Fruit fly (Drosophila melanogaster): ENCODE results near the gene lmgA.

- TF ChIP-seq CG6254 (GFP tag; optimal IDR thresholded peaks at IDR 0.05) (no peak), Mrtf (GFP tag; IDR thresholded peaks at IDR 0.05) (no peak), da (GFP tag; optimal IDR thresholded peaks at IDR 0.05) (no peak), CG4730 (GFP tag; IDR thresholded peaks at IDR 0.05) (no peak), CG15073 (GFP tag; optimal IDR thresholded peaks at IDR 0.05) (no peak), CTCF (GFP tag; optimal IDR thresholded peaks at IDR 0.05) (no peak), CG7372 (GFP tag; IDR thresholded peaks at IDR 0.05) (no peak), CG12391 (tag; optimal IDR thresholded peaks at IDR 0.05) (no peak), CG11247 (GFP tag; IDR thresholded peaks at IDR 0.05) (no peak), kni (GFP tag; optimal IDR thresholded peaks at IDR 0.05) (no peak), Deaf1 (tag; optimal IDR thresholded peaks at IDR 0.05) (no peak), pros (GFP tag; optimal IDR thresholded peaks at IDR 0.05) (no peak)
Observed at dm6 chr2L:8519390-8519789, 9.0 kb downstream of the lmgA start, which contains the start of gene Sgp.
